Fruit fly (Drosophila melanogaster) whole organism, embryonic: Measurements from ENCODE around the gene CG10019.

Experiments used
- Abd-B ChIP-seq: fragments of 200-800 bp; sonication (Bioruptor generic); optimal IDR thresholded peaks from 2 replicates; lab custom pipeline; 2018; ENCODE audit warnings: missing biosample characterization, mild to moderate bottlenecking, missing genetic modification characterization, moderate library complexity
- CG10267 ChIP-seq: fragments of 200-800 bp; sonication (Bioruptor generic); optimal IDR thresholded peaks from 2 replicates; lab custom pipeline; 2018; ENCODE audit warnings: missing biosample characterization, mild to moderate bottlenecking, missing genetic modification characterization, moderate library complexity
- CG10274 ChIP-seq: fragments of 200-800 bp; sonication (Bioruptor generic); optimal IDR thresholded peaks from 3 replicates; lab custom pipeline; 2017; ENCODE audit warnings: missing biosample characterization, mild to moderate bottlenecking, missing genetic modification characterization
- CG12071 ChIP-seq: fragments of 200-800 bp; sonication (Bioruptor generic); optimal IDR thresholded peaks from 3 replicates; lab custom pipeline; 2018; ENCODE audit warnings: missing biosample characterization, mild to moderate bottlenecking, missing genetic modification characterization
- CG12104 ChIP-seq: fragments of 200-800 bp; sonication (Bioruptor generic); optimal IDR thresholded peaks from 3 replicates; lab custom pipeline; 2016; ENCODE audit warnings: missing biosample characterization, missing genetic modification characterization
- CG12391 ChIP-seq: fragments of 200-800 bp; sonication (Bioruptor generic); optimal IDR thresholded peaks from 3 replicates; lab custom pipeline; 2018; ENCODE audit warnings: missing biosample characterization, mild to moderate bottlenecking, missing genetic modification characterization, moderate library complexity
- CG12744 ChIP-seq: fragments of 200-800 bp; sonication (Bioruptor generic); optimal IDR thresholded peaks from 2 replicates; lab custom pipeline; 2016; ENCODE audit warnings: missing biosample characterization, missing genetic modification characterization
- CG12942 ChIP-seq: fragments of 200-800 bp; sonication (Bioruptor generic); optimal IDR thresholded peaks from 3 replicates; lab custom pipeline; 2016; ENCODE audit warnings: missing biosample characterization, missing genetic modification characterization
- CG13624 ChIP-seq: fragments of 200-800 bp; sonication (Bioruptor generic); optimal IDR thresholded peaks from 2 replicates; lab custom pipeline; 2016; ENCODE audit warnings: missing biosample characterization, missing genetic modification characterization
- CG14710 ChIP-seq: fragments of 200-800 bp; sonication (Bioruptor generic); optimal IDR thresholded peaks from 3 replicates; lab custom pipeline; 2019; ENCODE audit warnings: missing biosample characterization, mild to moderate bottlenecking, missing genetic modification characterization, moderate library complexity
- CG15601 ChIP-seq: fragments of 200-800 bp; sonication (Bioruptor generic); optimal IDR thresholded peaks from 3 replicates; lab custom pipeline; 2019; ENCODE audit warnings: missing biosample characterization, mild to moderate bottlenecking, missing genetic modification characterization, moderate library complexity
- CG17568 ChIP-seq: fragments of 200-800 bp; sonication (Bioruptor generic); optimal IDR thresholded peaks from 2 replicates; lab custom pipeline; 2018; ENCODE audit warnings: missing biosample characterization, mild to moderate bottlenecking, missing genetic modification characterization, moderate library complexity
- CG2199 ChIP-seq: fragments of 200-800 bp; sonication (Bioruptor generic); IDR thresholded peaks from 3 replicates; pipeline ENCODE4 v1.3.6; 2022; ENCODE audit warnings: missing biosample characterization, missing genetic modification characterization
- CG2202 ChIP-seq: fragments of 200-800 bp; sonication (Bioruptor generic); optimal IDR thresholded peaks from 2 replicates; lab custom pipeline; 2018; ENCODE audit warnings: missing biosample characterization, mild to moderate bottlenecking, missing genetic modification characterization
- CG33213 ChIP-seq: fragments of 200-800 bp; sonication (Bioruptor generic); optimal IDR thresholded peaks from 3 replicates; lab custom pipeline; 2016; ENCODE audit warnings: missing biosample characterization, missing genetic modification characterization
- CG34376 ChIP-seq: fragments of 200-800 bp; sonication (Bioruptor generic); optimal IDR thresholded peaks from 2 replicates; lab custom pipeline; 2018; ENCODE audit warnings: missing biosample characterization, mild to moderate bottlenecking, missing genetic modification characterization
- CG3838 ChIP-seq: fragments of 200-800 bp; sonication (Bioruptor generic); optimal IDR thresholded peaks from 3 replicates; lab custom pipeline; 2016; ENCODE audit warnings: missing biosample characterization, missing genetic modification characterization
- CG4617 ChIP-seq: fragments of 200-800 bp; sonication (Bioruptor generic); optimal IDR thresholded peaks from 3 replicates; lab custom pipeline; 2016; ENCODE audit warnings: missing biosample characterization, missing genetic modification characterization, borderline replicate concordance
- CG7987 ChIP-seq: fragments of 200-800 bp; sonication (Bioruptor generic); optimal IDR thresholded peaks from 2 replicates; lab custom pipeline; 2018; ENCODE audit warnings: missing biosample characterization, mild to moderate bottlenecking, missing genetic modification characterization, moderate library complexity
- CTCF ChIP-seq: fragments of 200-800 bp; sonication (Bioruptor generic); optimal IDR thresholded peaks from 2 replicates; lab custom pipeline; 2017; ENCODE audit warnings: missing biosample characterization, mild to moderate bottlenecking, missing genetic modification characterization, moderate library complexity
- Camta ChIP-seq: fragments of 200-800 bp; sonication (Bioruptor generic); optimal IDR thresholded peaks from 2 replicates; lab custom pipeline; 2016; ENCODE audit warnings: missing biosample characterization, missing genetic modification characterization
- GATAe ChIP-seq: fragments of 200-800 bp; sonication (Bioruptor generic); conservative IDR thresholded peaks from 2 replicates; pipeline ENCODE4 v1.3.6; 2022; ENCODE audit warnings: missing biosample characterization, missing genetic modification characterization
- Hr51 ChIP-seq, 2 experiments: fragments of 200-800 bp; sonication (Bioruptor generic); optimal IDR thresholded peaks; 2 replicates in 1 of 2; 3 replicates in 1 of 2; lab custom pipeline; 2016 to 2018; ENCODE audit warnings: missing biosample characterization in 2 of 2, missing genetic modification characterization in 2 of 2, mild to moderate bottlenecking in 1 of 2, moderate library complexity in 1 of 2
- Lpt ChIP-seq: fragments of >200 bp; optimal IDR thresholded peaks from 2 replicates; lab custom pipeline; 2018; ENCODE audit warnings: missing biosample characterization, missing genetic modification characterization
- MBD-R2 ChIP-seq: fragments of 200-800 bp; sonication (Bioruptor generic); IDR thresholded peaks from 2 replicates; pipeline ENCODE4 v1.3.6; 2022; ENCODE audit warnings: missing biosample characterization, missing genetic modification characterization
- MESR4 ChIP-seq: fragments of 200-800 bp; sonication (Bioruptor generic); optimal IDR thresholded peaks from 2 replicates; lab custom pipeline; 2018; ENCODE audit warnings: missing biosample characterization, mild to moderate bottlenecking, missing genetic modification characterization, moderate library complexity
- Nf-YC ChIP-seq: fragments of 200-800 bp; optimal IDR thresholded peaks from 3 replicates; lab custom pipeline; 2019; ENCODE audit warnings: missing biosample characterization, mild to moderate bottlenecking, missing genetic modification characterization, moderate library complexity
- PHDP ChIP-seq: fragments of 200-800 bp; sonication (Bioruptor generic); optimal IDR thresholded peaks from 3 replicates; lab custom pipeline; 2018; ENCODE audit warnings: missing biosample characterization, mild to moderate bottlenecking, missing genetic modification characterization, moderate library complexity
- Sin3A ChIP-seq: fragments of >200 bp; optimal IDR thresholded peaks from 2 replicates; lab custom pipeline; 2018
- Trl ChIP-seq, 3 experiments: fragments of >200 bp in 2 of 3; fragments of 200-800 bp in 1 of 3; sonication (Bioruptor generic) in 1 of 3; optimal IDR thresholded peaks; 2 replicates in 1 of 3; 3 replicates in 2 of 3; lab custom pipeline; 2016 to 2017; ENCODE audit warnings: missing biosample characterization in 1 of 3, missing genetic modification characterization in 1 of 3
- Xbp1 ChIP-seq: fragments of 200-800 bp; sonication (Bioruptor generic); optimal IDR thresholded peaks from 3 replicates; lab custom pipeline; 2016; ENCODE audit warnings: missing biosample characterization, mild to moderate bottlenecking, missing genetic modification characterization
- al ChIP-seq: fragments of 200-800 bp; sonication (Bioruptor generic); IDR thresholded peaks from 2 replicates; pipeline ENCODE4 v1.3.6; 2022; ENCODE audit warnings: missing biosample characterization, missing genetic modification characterization
- chif ChIP-seq, 2 experiments: fragments of 200-800 bp; sonication (Bioruptor generic); optimal IDR thresholded peaks; 3 replicates each; lab custom pipeline; 2016; ENCODE audit warnings: missing biosample characterization in 2 of 2, missing genetic modification characterization in 2 of 2
- chm ChIP-seq: fragments of 200-800 bp; sonication (Bioruptor generic); IDR thresholded peaks from 2 replicates; pipeline ENCODE4 v1.3.6; 2022; ENCODE audit warnings: missing biosample characterization, missing genetic modification characterization
- crol ChIP-seq: fragments of 200-800 bp; sonication (Bioruptor generic); IDR thresholded peaks from 2 replicates; pipeline ENCODE4 v1.3.6; 2022; ENCODE audit warnings: missing biosample characterization, missing genetic modification characterization
- en ChIP-seq: fragments of 200-800 bp; sonication (Bioruptor generic); optimal IDR thresholded peaks from 2 replicates; lab custom pipeline; 2016; ENCODE audit warnings: missing biosample characterization, missing genetic modification characterization
- eve ChIP-seq, 2 experiments: fragments of >200 bp; optimal IDR thresholded peaks; 2 replicates each; lab custom pipeline; 2017; ENCODE audit warnings: missing biosample characterization in 2 of 2, missing genetic modification characterization in 2 of 2
- fu2 ChIP-seq: fragments of 200-800 bp; sonication (Bioruptor generic); optimal IDR thresholded peaks from 2 replicates; lab custom pipeline; 2016; ENCODE audit warnings: missing biosample characterization, missing genetic modification characterization
- gfzf ChIP-seq: fragments of 200-800 bp; sonication (Bioruptor generic); optimal IDR thresholded peaks from 2 replicates; lab custom pipeline; 2016; ENCODE audit warnings: missing biosample characterization, mild to moderate bottlenecking, missing genetic modification characterization, moderate library complexity
- ham ChIP-seq: fragments of 200-800 bp; sonication (Bioruptor generic); IDR thresholded peaks from 2 replicates; pipeline ENCODE4 v1.3.6; 2022; ENCODE audit warnings: missing biosample characterization, missing genetic modification characterization
- inv ChIP-seq: fragments of 200-800 bp; sonication (Bioruptor generic); IDR thresholded peaks from 2 replicates; pipeline ENCODE4 v1.3.6; 2022; ENCODE audit warnings: missing biosample characterization, missing genetic modification characterization; ENCODE audit not compliant: partially characterized antibody
- jing ChIP-seq: fragments of 200-800 bp; sonication (Bioruptor generic); optimal IDR thresholded peaks from 2 replicates; lab custom pipeline; 2018; ENCODE audit warnings: missing biosample characterization, mild to moderate bottlenecking, missing genetic modification characterization
- knrl ChIP-seq: fragments of 200-800 bp; sonication (Bioruptor generic); IDR thresholded peaks from 3 replicates; pipeline ENCODE4 v1.3.6; 2022; ENCODE audit warnings: missing biosample characterization, missing genetic modification characterization; ENCODE audit not compliant: partially characterized antibody
- pb ChIP-seq: fragments of 200-800 bp; sonication (Bioruptor generic); optimal IDR thresholded peaks from 3 replicates; lab custom pipeline; 2016; ENCODE audit warnings: missing biosample characterization, missing genetic modification characterization
- salm ChIP-seq: fragments of 200-800 bp; sonication (Bioruptor generic); optimal IDR thresholded peaks from 2 replicates; lab custom pipeline; 2018; ENCODE audit warnings: missing biosample characterization, mild to moderate bottlenecking, missing genetic modification characterization
- ssp ChIP-seq: fragments of 200-800 bp; sonication (Bioruptor generic); IDR thresholded peaks from 2 replicates; pipeline ENCODE4 v1.3.6; 2022; ENCODE audit warnings: missing biosample characterization, missing genetic modification characterization
- wor ChIP-seq: fragments of 200-800 bp; sonication (Bioruptor generic); IDR thresholded peaks from 2 replicates; pipeline ENCODE4 v1.3.6; 2022; ENCODE audit warnings: missing biosample characterization, missing genetic modification characterization
- yki ChIP-seq: fragments of >200 bp; optimal IDR thresholded peaks from 3 replicates; lab custom pipeline; 2018
- zen2 ChIP-seq: fragments of 200-800 bp; sonication (Bioruptor generic); IDR thresholded peaks from 3 replicates; pipeline ENCODE4 v1.3.6; 2022; ENCODE audit warnings: missing biosample characterization, missing genetic modification characterization; ENCODE audit not compliant: partially characterized antibody
- zfh1 ChIP-seq: fragments of 200-800 bp; sonication (Bioruptor generic); IDR thresholded peaks from 3 replicates; pipeline ENCODE4 v1.3.6; 2022; ENCODE audit warnings: missing biosample characterization, missing genetic modification characterization

CG10019 gene

dm6 chr2L:3802818-3803456 is 72.7 kb downstream of the CG10019 start (continued):
- TF ChIP-seq wor: peak; percentile 38; the same call in 1 of the 2 replicates
- peak; percentile 18 for TF ChIP-seq CG2202
- TF ChIP-seq MESR4 (GFP tag; lab: Kevin White, UChicago): no peak
- TF ChIP-seq GATAe (GFP tag; lab: Robert Waterston, UW): peak; percentile 69
- TF ChIP-seq en (GFP tag; lab: Kevin White, UChicago): no peak
- peak; percentile 85 for TF ChIP-seq CG12391 (tag; lab: Kevin White, UChicago)
- TF ChIP-seq crol (GFP tag; lab: Robert Waterston, UW): no peak
- peak in 1 of 2 experiments; percentile 42 for TF ChIP-seq Hr51 (GFP tag; optimal IDR thresholded peaks at IDR 0.05; lab: Kevin White, UChicago)
- peak; percentile 49 for TF ChIP-seq fu2 (GFP tag; lab: Kevin White, UChicago)
- TF ChIP-seq Trl (optimal IDR thresholded peaks at IDR 0.05; lab: Kevin White, UChicago): no peak
- no peak for TF ChIP-seq Trl (GFP tag; optimal IDR thresholded peaks at IDR 0.05; lab: Kevin White, UChicago)
- TF ChIP-seq CG10274 (GFP tag; lab: Kevin White, UChicago): no peak
- TF ChIP-seq CG17568: no peak
- no peak for TF ChIP-seq zen2
- peak; percentile 39 for TF ChIP-seq CG3838 (GFP tag; lab: Kevin White, UChicago)
- no peak for TF ChIP-seq ham (GFP tag; lab: Robert Waterston, UW)
- TF ChIP-seq CG10267 (tag; lab: Kevin White, UChicago): peak; percentile 61
- no peak for TF ChIP-seq CG12071 (GFP tag; lab: Kevin White, UChicago)
- peak; percentile 53 for TF ChIP-seq CG34376 (GFP tag; lab: Kevin White, UChicago)
- no peak for TF ChIP-seq yki (lab: Kevin White, UChicago)
- TF ChIP-seq knrl (GFP tag; lab: Robert Waterston, UW): peak; percentile 56; the same call in 2 of the 3 replicates
- TF ChIP-seq gfzf (GFP tag; lab: Kevin White, UChicago): no peak
- peak; percentile 43 for TF ChIP-seq PHDP (tag; lab: Kevin White, UChicago)
- peak; percentile 44 for TF ChIP-seq Abd-B (GFP tag; lab: Kevin White, UChicago)
- peak; percentile 52; the same call in 1 of the 2 replicates for TF ChIP-seq chm (GFP tag; lab: Robert Waterston, UW)
- no peak for TF ChIP-seq CG15601
- peak; percentile 55; the same call in 1 of the 2 replicates for TF ChIP-seq al (GFP tag; lab: Robert Waterston, UW)
- peak; percentile 70 for TF ChIP-seq Xbp1 (GFP tag; lab: Kevin White, UChicago)
- TF ChIP-seq CG4617: no peak
- no peak for TF ChIP-seq CG7987 (GFP tag; lab: Kevin White, UChicago)
- TF ChIP-seq CG12744 (GFP tag; lab: Kevin White, UChicago): peak; percentile 51
- peak; percentile 15 for TF ChIP-seq jing (GFP tag; lab: Kevin White, UChicago)
- peak; percentile 67 for TF ChIP-seq CG12104 (GFP tag; lab: Kevin White, UChicago)
- peak in 1 of 2 experiments; percentile 30 for TF ChIP-seq chif (GFP tag; optimal IDR thresholded peaks at IDR 0.05; lab: Kevin White, UChicago)
- TF ChIP-seq Sin3A: no peak
- TF ChIP-seq CG14710 (tag; lab: Kevin White, UChicago): peak; percentile 36
- peak; percentile 69 for TF ChIP-seq CTCF
- TF ChIP-seq Camta: peak; percentile 53
- no peak for TF ChIP-seq pb (GFP tag; lab: Kevin White, UChicago)
- TF ChIP-seq zfh1 (GFP tag; lab: Robert Waterston, UW): peak; percentile 62; the same call in 2 of the 3 replicates
- TF ChIP-seq ssp (GFP tag; lab: Robert Waterston, UW): peak; percentile 48; the same call in 1 of the 2 replicates
- TF ChIP-seq salm (tag; lab: Kevin White, UChicago): peak; percentile 71
- TF ChIP-seq CG13624 (GFP tag; lab: Kevin White, UChicago): peak; percentile 56
- TF ChIP-seq inv: no peak
- TF ChIP-seq MBD-R2 (GFP tag; lab: Robert Waterston, UW): peak; percentile 39; the same call in 1 of the 2 replicates
- peak in 1 of 2 experiments; percentile 37 for TF ChIP-seq eve (GFP tag; optimal IDR thresholded peaks at IDR 0.05; lab: Kevin White, UChicago)
- no peak for TF ChIP-seq Lpt (GFP tag; lab: Kevin White, UChicago)
- 0 out of 3 replicates have a peak, but pooled peaks have one; percentile 28 for TF ChIP-seq CG2199 (GFP tag; lab: Robert Waterston, UW)
- TF ChIP-seq Nf-YC: no peak
- TF ChIP-seq CG33213 (GFP tag; lab: Kevin White, UChicago): no peak
- TF ChIP-seq CG12942 (GFP tag; lab: Kevin White, UChicago): peak; percentile 34
